Worm (Caenorhabditis elegans): Measurements from ENCODE around the gene sft-4.

Gene sft-4

DNA sequence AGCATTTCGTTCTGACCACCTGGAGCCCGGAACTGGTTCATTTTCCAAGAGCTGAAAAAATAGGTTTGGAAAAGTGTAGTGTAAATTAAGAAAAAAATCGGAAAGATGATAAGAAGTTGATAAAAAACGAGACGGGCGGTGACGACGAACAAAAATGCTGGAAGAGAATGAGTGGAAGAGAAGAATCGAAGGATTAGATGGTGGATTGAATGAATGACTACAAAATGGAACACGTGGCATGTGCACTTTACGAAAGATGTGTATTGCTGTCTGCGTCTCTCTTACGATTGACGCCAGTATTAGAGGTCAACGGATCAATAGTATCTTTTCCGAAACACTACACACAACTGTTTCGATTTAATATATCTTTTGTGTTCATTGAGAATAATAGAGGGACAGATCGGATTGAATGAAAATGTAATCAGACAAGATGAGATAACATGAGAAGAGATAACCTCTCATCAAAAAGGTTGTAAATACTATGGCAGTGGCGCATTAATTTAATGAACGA is at the start of gene sft-4:
sft-4 (minus strand) TSS at position 51 of the 511 bp plus-strand sequence.
- TF ChIP-seq cog-1 (tag; optimal IDR thresholded peaks at IDR 0.05) (peak; percentile 62), med-1 (GFP tag; optimal IDR thresholded peaks at IDR 0.05; ENCODE audit: insufficient read depth) (no peak), klf-2 (GFP tag; conservative IDR thresholded peaks at IDR 0.05) (no peak), T22C8.4 (GFP tag; IDR thresholded peaks at IDR 0.05) (0 out of 2 replicates have a peak, but pooled peaks have one; percentile 6), ztf-23 (GFP tag; IDR thresholded peaks at IDR 0.05) (no peak)

DNA sequence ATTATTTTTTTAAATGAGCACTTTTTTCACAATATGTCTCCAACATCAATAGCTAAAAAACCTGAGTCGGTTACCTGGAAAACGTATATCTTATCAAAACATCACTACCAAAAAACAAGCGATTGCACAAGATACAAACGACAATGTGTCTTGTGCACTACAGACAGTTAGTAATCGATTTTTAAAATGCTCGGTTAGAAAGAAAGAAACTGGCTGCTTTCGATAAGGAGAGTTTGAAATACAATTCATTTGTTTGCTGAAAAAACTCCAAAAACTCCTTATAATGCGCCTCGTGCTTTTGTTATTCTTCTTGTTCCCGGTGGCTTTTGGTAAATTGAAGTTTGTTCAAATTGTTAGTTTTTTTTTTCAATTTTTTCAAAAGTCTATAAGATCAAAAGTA is 48.7 kb upstream of the sft-4 start, which contains the start of gene acp-5:
acp-5 (plus strand) TSS at position 261 of the 400 bp plus-strand sequence.
- TF ChIP-seq tab-1 (GFP tag; IDR thresholded peaks at IDR 0.05), result no peak
- TF ChIP-seq flt-1 (GFP tag; IDR thresholded peaks at IDR 0.05), result no peak
- no peak for TF ChIP-seq ref-1 (GFP tag; conservative IDR thresholded peaks at IDR 0.05)
- TF ChIP-seq klf-2 (GFP tag; conservative IDR thresholded peaks at IDR 0.05), result no peak
- no peak for TF ChIP-seq T22C8.4 (GFP tag; IDR thresholded peaks at IDR 0.05)
- no peak for TF ChIP-seq cog-1 (tag; optimal IDR thresholded peaks at IDR 0.05)
- TF ChIP-seq med-1 (GFP tag; optimal IDR thresholded peaks at IDR 0.05; ENCODE audit: insufficient read depth), result no peak
- TF ChIP-seq ztf-29 (GFP tag; IDR thresholded peaks at IDR 0.05), result no peak

DNA sequence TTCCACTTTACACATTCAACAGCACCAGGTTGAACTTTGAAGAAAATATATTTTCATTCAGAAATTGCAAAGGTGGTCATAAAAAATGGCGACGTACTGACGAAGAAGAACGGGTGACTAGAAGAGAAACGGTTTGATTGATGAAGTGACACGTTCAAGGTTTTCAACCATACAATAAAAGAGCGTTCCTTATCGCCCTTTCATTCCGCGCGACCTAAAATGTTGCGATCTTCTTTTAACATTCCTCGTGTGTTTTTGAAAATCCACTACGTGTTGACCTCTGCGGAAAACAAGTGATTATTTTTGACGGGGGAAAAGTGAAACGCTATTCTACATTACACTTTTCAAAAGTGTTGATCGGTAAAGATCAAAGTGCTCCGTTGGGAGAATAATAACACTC is 47.6 kb upstream of the sft-4 start:
- no peak for TF ChIP-seq ztf-29 (GFP tag; IDR thresholded peaks at IDR 0.05)
- no peak for TF ChIP-seq cog-1 (tag; optimal IDR thresholded peaks at IDR 0.05)
- no peak for TF ChIP-seq flt-1 (GFP tag; IDR thresholded peaks at IDR 0.05)
- TF ChIP-seq T22C8.4 (GFP tag; IDR thresholded peaks at IDR 0.05), result no peak
- TF ChIP-seq klf-2 (GFP tag; conservative IDR thresholded peaks at IDR 0.05), result no peak
- TF ChIP-seq tab-1 (GFP tag; IDR thresholded peaks at IDR 0.05), result no peak
- no peak for TF ChIP-seq ref-1 (GFP tag; conservative IDR thresholded peaks at IDR 0.05)
- no peak for TF ChIP-seq med-1 (GFP tag; optimal IDR thresholded peaks at IDR 0.05; ENCODE audit: insufficient read depth)
- TF ChIP-seq ztf-23 (GFP tag; IDR thresholded peaks at IDR 0.05), result no peak

DNA sequence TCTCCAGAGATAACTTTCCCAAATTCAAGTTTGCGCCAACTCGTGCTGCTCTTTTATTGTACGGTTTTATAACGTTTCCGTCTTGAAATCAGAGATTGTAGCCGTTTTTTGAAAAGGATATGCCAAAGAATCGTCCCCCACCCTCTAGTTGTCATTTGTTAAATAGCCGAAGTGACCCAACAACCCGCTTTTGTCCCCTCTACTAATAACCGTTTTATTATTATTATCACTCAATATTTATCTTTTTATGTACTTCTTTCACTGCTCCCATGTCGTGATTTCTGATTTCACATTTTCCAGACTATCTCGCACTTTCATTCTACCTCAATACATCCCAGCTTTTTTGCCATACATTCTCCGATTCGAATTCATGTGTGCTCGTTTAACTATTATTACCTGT is 46.5 kb upstream of the sft-4 start:
- TF ChIP-seq med-1 (GFP tag; optimal IDR thresholded peaks at IDR 0.05; ENCODE audit: insufficient read depth) (no peak), cog-1 (tag; optimal IDR thresholded peaks at IDR 0.05) (no peak), flt-1 (GFP tag; IDR thresholded peaks at IDR 0.05) (0 out of 2 replicates have a peak, but pooled peaks have one; percentile 51), ref-1 (GFP tag; conservative IDR thresholded peaks at IDR 0.05) (no peak)

DNA sequence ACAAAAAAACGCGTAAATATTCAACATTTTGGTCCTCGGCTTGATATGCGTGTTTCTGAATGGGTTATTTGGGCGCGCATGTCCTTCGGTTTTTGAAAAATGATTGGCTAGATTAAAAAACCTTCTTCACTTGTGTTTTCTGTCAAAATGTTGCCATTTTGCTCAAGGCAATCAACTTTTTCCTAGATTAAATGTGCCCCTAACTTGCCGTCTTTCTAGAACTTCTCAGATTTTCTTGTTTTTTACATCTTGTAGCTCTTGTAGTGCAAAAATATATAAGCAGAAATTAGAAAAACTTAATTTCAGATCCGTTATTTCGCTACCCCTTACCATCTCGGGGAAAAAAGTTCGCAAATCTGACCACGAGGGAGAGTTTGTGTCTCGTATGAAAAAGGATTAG is 41.3 kb upstream of the sft-4 start, which contains the start of gene hbl-1:
hbl-1 (plus strand) TSS at position 301 of the 400 bp plus-strand sequence.
- TF ChIP-seq ztf-29 (GFP tag; IDR thresholded peaks at IDR 0.05) (no peak), ref-1 (GFP tag; conservative IDR thresholded peaks at IDR 0.05) (no peak), flt-1 (GFP tag; IDR thresholded peaks at IDR 0.05) (no peak), tab-1 (GFP tag; IDR thresholded peaks at IDR 0.05) (no peak), ztf-23 (GFP tag; IDR thresholded peaks at IDR 0.05) (no peak), T22C8.4 (GFP tag; IDR thresholded peaks at IDR 0.05) (no peak), cog-1 (tag; optimal IDR thresholded peaks at IDR 0.05) (no peak)

DNA sequence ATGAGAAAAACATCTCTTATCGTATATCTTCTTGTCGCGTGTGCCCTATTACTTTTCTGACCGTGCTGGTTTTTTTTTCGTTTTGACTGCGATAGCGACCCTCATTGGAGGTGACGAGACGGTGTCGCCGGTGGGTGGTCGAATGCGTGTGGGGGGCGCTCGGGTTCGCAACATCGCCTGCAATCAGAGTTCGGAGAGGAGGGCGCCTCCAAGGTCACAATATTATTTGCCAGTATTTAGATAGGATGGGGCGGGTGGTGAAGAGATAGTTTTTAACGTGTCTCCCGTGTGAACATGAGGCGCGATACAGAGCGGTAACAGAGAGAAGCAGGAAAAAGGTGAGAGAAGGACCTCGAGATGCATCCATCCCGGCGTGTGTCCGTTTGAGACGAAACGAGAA is 40.4 kb upstream of the sft-4 start:
- TF ChIP-seq tab-1 (GFP tag; IDR thresholded peaks at IDR 0.05) (0 out of 2 replicates have a peak, but pooled peaks have one; percentile 51), ztf-29 (GFP tag; IDR thresholded peaks at IDR 0.05) (no peak), T22C8.4 (GFP tag; IDR thresholded peaks at IDR 0.05) (no peak), med-1 (GFP tag; optimal IDR thresholded peaks at IDR 0.05; ENCODE audit: insufficient read depth) (no peak), ztf-23 (GFP tag; IDR thresholded peaks at IDR 0.05) (0 out of 2 replicates have a peak, but pooled peaks have one; percentile 5), cog-1 (tag; optimal IDR thresholded peaks at IDR 0.05) (no peak), flt-1 (GFP tag; IDR thresholded peaks at IDR 0.05) (no peak), ref-1 (GFP tag; conservative IDR thresholded peaks at IDR 0.05) (no peak), klf-2 (GFP tag; conservative IDR thresholded peaks at IDR 0.05) (no peak)

DNA sequence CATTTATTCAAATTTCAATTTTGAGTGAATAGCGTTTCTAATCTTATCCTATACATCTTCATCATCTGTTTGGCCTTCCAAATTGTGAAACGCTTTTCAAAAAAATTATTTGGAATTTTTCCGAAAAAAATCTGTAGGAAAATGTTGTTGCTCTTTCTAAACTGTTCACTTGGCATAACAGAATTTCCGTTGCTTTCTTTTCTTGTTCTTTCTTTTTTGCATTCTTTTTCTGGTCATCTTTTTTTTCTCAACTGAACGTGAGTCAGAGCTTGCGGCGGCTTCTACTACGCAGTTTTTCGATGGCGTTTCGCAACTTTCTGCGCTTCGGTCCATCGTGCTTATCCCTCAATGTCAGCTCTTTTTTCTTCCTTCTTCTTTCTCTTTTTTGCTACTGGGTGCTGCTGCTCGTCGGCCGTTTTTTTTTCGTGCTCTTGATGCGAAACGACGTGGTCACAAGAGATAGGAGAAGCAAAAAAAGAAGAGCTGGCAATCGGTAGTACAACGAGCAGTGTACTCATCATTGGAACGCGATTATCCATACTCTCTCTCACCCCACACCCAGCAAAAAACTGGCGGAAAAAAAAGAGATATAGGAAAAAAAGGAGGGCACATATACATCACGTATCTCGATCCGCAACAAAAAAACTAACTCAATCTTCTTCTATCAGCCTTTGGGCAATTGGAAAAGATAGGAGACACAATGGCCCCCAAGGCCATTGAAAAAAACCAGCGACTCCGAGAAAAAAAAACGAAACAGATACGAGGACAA is 39.4 kb upstream of the sft-4 start:
- TF ChIP-seq cog-1 (tag; optimal IDR thresholded peaks at IDR 0.05) (no peak), T22C8.4 (GFP tag; IDR thresholded peaks at IDR 0.05) (no peak), klf-2 (GFP tag; conservative IDR thresholded peaks at IDR 0.05) (no peak), ztf-29 (GFP tag; IDR thresholded peaks at IDR 0.05) (no peak), med-1 (GFP tag; optimal IDR thresholded peaks at IDR 0.05; ENCODE audit: insufficient read depth) (no peak), ref-1 (GFP tag; conservative IDR thresholded peaks at IDR 0.05) (no peak), ztf-23 (GFP tag; IDR thresholded peaks at IDR 0.05) (no peak), tab-1 (GFP tag; IDR thresholded peaks at IDR 0.05) (no peak), flt-1 (GFP tag; IDR thresholded peaks at IDR 0.05) (no peak)

DNA sequence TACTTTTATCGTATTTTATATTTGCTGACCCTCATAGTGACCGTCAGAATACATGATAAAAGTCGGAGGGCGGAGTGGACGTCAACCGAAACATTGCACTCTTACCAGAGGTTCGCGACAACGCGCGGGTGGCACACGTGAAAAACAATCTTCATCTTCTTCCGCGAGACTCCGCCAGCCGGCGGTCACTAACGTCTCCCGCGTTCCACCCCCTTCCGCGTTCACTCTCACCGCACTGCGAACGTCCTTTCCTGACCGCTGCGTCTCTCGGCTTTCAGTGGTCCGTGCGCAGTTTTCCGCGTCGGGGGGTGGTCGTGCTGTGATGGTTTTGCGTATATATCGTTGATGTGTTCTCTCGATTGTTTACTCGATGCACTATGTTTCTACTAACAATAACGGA is 37.7 kb upstream of the sft-4 start:
- no peak for TF ChIP-seq ztf-29 (GFP tag; IDR thresholded peaks at IDR 0.05)
- TF ChIP-seq ref-1 (GFP tag; conservative IDR thresholded peaks at IDR 0.05), result no peak
- TF ChIP-seq cog-1 (tag; optimal IDR thresholded peaks at IDR 0.05), result peak; percentile 83
- TF ChIP-seq med-1 (GFP tag; optimal IDR thresholded peaks at IDR 0.05; ENCODE audit: insufficient read depth), result no peak
- no peak for TF ChIP-seq klf-2 (GFP tag; conservative IDR thresholded peaks at IDR 0.05)
- TF ChIP-seq flt-1 (GFP tag; IDR thresholded peaks at IDR 0.05), result peak; percentile 43; the same call in 1 of the 2 replicates
- no peak for TF ChIP-seq ztf-23 (GFP tag; IDR thresholded peaks at IDR 0.05)
- TF ChIP-seq tab-1 (GFP tag; IDR thresholded peaks at IDR 0.05), result no peak
- no peak for TF ChIP-seq T22C8.4 (GFP tag; IDR thresholded peaks at IDR 0.05)

DNA sequence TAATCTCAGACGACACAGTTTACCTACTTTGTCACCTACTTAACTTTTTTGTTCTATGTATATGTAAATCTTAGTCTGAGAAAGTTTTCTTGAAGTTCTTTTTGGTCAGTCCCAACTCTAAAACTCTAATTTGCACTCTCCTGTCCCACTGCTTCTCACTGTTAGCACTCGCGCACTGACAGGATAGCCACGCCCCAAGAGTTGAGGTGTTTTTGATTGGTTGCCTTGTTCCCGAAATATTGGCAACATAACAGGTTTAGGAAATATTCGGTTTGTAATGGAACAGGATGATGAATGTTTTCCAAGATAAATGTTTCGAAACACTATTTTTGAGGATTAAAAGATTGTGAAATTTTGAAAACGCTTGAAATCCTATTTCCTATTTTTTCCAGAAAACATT is 36.6 kb upstream of the sft-4 start:
- TF ChIP-seq T22C8.4 (GFP tag; IDR thresholded peaks at IDR 0.05) (no peak), tab-1 (GFP tag; IDR thresholded peaks at IDR 0.05) (no peak), flt-1 (GFP tag; IDR thresholded peaks at IDR 0.05) (no peak), ref-1 (GFP tag; conservative IDR thresholded peaks at IDR 0.05) (no peak), ztf-23 (GFP tag; IDR thresholded peaks at IDR 0.05) (no peak), med-1 (GFP tag; optimal IDR thresholded peaks at IDR 0.05; ENCODE audit: insufficient read depth) (no peak), cog-1 (tag; optimal IDR thresholded peaks at IDR 0.05) (no peak), klf-2 (GFP tag; conservative IDR thresholded peaks at IDR 0.05) (no peak), ztf-29 (GFP tag; IDR thresholded peaks at IDR 0.05) (no peak)
